Worm (Caenorhabditis elegans) whole organism, midembryonic: Measurements from ENCODE around the gene K06G5.3.

Experiments used
- T22C8.4 ChIP-seq: fragments of 200-800 bp; sonication (Bioruptor generic); IDR thresholded peaks from 2 replicates; pipeline ENCODE4 v1.3.6; 2022; ENCODE audit warnings: missing genetic modification characterization, missing compliant biosample characterization
- cog-1 ChIP-seq: sonication (generic microtip); optimal IDR thresholded peaks from 2 replicates; lab custom pipeline; 2016; ENCODE audit warnings: missing genetic modification characterization, missing compliant biosample characterization
- flt-1 ChIP-seq: fragments of 200-800 bp; sonication (Bioruptor generic); IDR thresholded peaks from 2 replicates; pipeline ENCODE4 v1.3.6; 2022; ENCODE audit warnings: missing genetic modification characterization, missing compliant biosample characterization
- klf-2 ChIP-seq: fragments of 200-800 bp; sonication (Bioruptor generic); conservative IDR thresholded peaks from 2 replicates; pipeline ENCODE4 v1.3.6; 2022; ENCODE audit warnings: missing genetic modification reagents, missing genetic modification characterization, missing compliant biosample characterization
- med-1 ChIP-seq: sonication (generic microtip); optimal IDR thresholded peaks from 2 replicates; lab custom pipeline; 2017; ENCODE audit warnings: missing genetic modification characterization, mild to moderate bottlenecking, missing compliant biosample characterization, antibody characterized with exemption, missing genetic modification reagents; ENCODE audit not compliant: insufficient read depth
- ref-1 ChIP-seq: fragments of 200-800 bp; sonication (Bioruptor generic); conservative IDR thresholded peaks from 2 replicates; pipeline ENCODE4 v1.3.6; 2022; ENCODE audit warnings: missing genetic modification reagents, missing genetic modification characterization, missing compliant biosample characterization
- tab-1 ChIP-seq: fragments of 200-800 bp; sonication (Bioruptor generic); IDR thresholded peaks from 2 replicates; pipeline ENCODE4 v1.3.6; 2022; ENCODE audit warnings: missing genetic modification characterization, missing compliant biosample characterization
- ztf-23 ChIP-seq: fragments of 200-800 bp; sonication (Bioruptor generic); IDR thresholded peaks from 2 replicates; pipeline ENCODE4 v1.3.6; 2022; ENCODE audit warnings: missing genetic modification reagents, missing genetic modification characterization, missing compliant biosample characterization
- ztf-29 ChIP-seq: fragments of 200-800 bp; sonication (Bioruptor generic); IDR thresholded peaks from 2 replicates; pipeline ENCODE4 v1.3.6; 2022; ENCODE audit warnings: missing genetic modification reagents, missing genetic modification characterization, missing compliant biosample characterization

The K06G5.3 gene

ce11 chrX:14223156-14223555 is at the start of gene K06G5.3:
Gene K06G5.3, minus strand, starts transcription at chrX:14223256.
- TF ChIP-seq tab-1 (GFP tag; lab: Robert Waterston, UW) (no peak), cog-1 (tag; lab: Kevin White, UChicago) (no peak), ztf-29 (GFP tag; lab: Robert Waterston, UW) (no peak), flt-1 (no peak), ref-1 (GFP tag; lab: Robert Waterston, UW) (no peak)

ce11 chrX:14267781-14268180 is 44.7 kb upstream of the K06G5.3 start, which contains the start of gene del-1:
Gene del-1, plus strand, starts transcription at chrX:14268081.
- no peak for TF ChIP-seq ztf-29 (GFP tag; lab: Robert Waterston, UW)

ce11 chrX:14267170-14267569 is 44.1 kb upstream of the K06G5.3 start:
- TF ChIP-seq tab-1 (GFP tag; lab: Robert Waterston, UW) = no peak
- TF ChIP-seq klf-2 (GFP tag; lab: Robert Waterston, UW) = no peak
- TF ChIP-seq ztf-29 (GFP tag; lab: Robert Waterston, UW) = no peak

- TF ChIP-seq T22C8.4 (GFP tag; lab: Robert Waterston, UW) (no peak), klf-2 (GFP tag; lab: Robert Waterston, UW) (no peak), ztf-29 (GFP tag; lab: Robert Waterston, UW) (no peak), flt-1 (no peak), ref-1 (GFP tag; lab: Robert Waterston, UW) (no peak), cog-1 (tag; lab: Kevin White, UChicago) (no peak), tab-1 (GFP tag; lab: Robert Waterston, UW) (no peak), ztf-23 (GFP tag; lab: Robert Waterston, UW) (no peak), med-1 (no peak)
Observed at ce11 chrX:14263473-14263872, 40.4 kb upstream of the K06G5.3 start, which contains the start of gene E02H4.8. Gene E02H4.8, minus strand, starts transcription at chrX:14263573.

- TF ChIP-seq ref-1 (GFP tag; lab: Robert Waterston, UW) (no peak), ztf-23 (GFP tag; lab: Robert Waterston, UW) (no peak), flt-1 (no peak), ztf-29 (GFP tag; lab: Robert Waterston, UW) (no peak)
Observed at ce11 chrX:14257661-14258060, 34.6 kb upstream of the K06G5.3 start, which contains the start of gene E02H4.4. Gene E02H4.4, plus strand, starts transcription at chrX:14257961.

- no peak for TF ChIP-seq med-1
- TF ChIP-seq ztf-29 (GFP tag; lab: Robert Waterston, UW) = no peak
- TF ChIP-seq ref-1 (GFP tag; lab: Robert Waterston, UW) = no peak
- no peak for TF ChIP-seq tab-1 (GFP tag; lab: Robert Waterston, UW)
- no peak for TF ChIP-seq flt-1
Observed at ce11 chrX:14255973-14256372, 32.9 kb upstream of the K06G5.3 start, which contains the start of gene E02H4.7. Gene E02H4.7, plus strand, starts transcription at chrX:14256273.

- TF ChIP-seq klf-2 (GFP tag; lab: Robert Waterston, UW) (no peak), flt-1 (no peak), cog-1 (tag; lab: Kevin White, UChicago) (no peak), ztf-29 (GFP tag; lab: Robert Waterston, UW) (no peak), T22C8.4 (GFP tag; lab: Robert Waterston, UW) (no peak), med-1 (no peak), ref-1 (GFP tag; lab: Robert Waterston, UW) (no peak), tab-1 (GFP tag; lab: Robert Waterston, UW) (no peak), ztf-23 (GFP tag; lab: Robert Waterston, UW) (no peak)
Observed at ce11 chrX:14255031-14255430, 32.0 kb upstream of the K06G5.3 start, which contains the start of gene E02H4.5. Gene E02H4.5, minus strand, starts transcription at chrX:14255131.

- no peak for TF ChIP-seq klf-2 (GFP tag; lab: Robert Waterston, UW)
Observed at ce11 chrX:14252042-14252441, 29.0 kb upstream of the K06G5.3 start, which contains the start of gene E02H4.6. Gene E02H4.6, minus strand, starts transcription at chrX:14252142.

ce11 chrX:14247436-14248103 is 24.5 kb upstream of the K06G5.3 start, which contains the start of gene K04C1.5:
Gene K04C1.5, plus strand, starts transcription at chrX:14248053.
- TF ChIP-seq tab-1 (GFP tag; lab: Robert Waterston, UW) (no peak), klf-2 (GFP tag; lab: Robert Waterston, UW) (no peak), ref-1 (GFP tag; lab: Robert Waterston, UW) (no peak), cog-1 (tag; lab: Kevin White, UChicago) (no peak), T22C8.4 (GFP tag; lab: Robert Waterston, UW) (no peak), flt-1 (no peak), ztf-23 (GFP tag; lab: Robert Waterston, UW) (no peak), med-1 (no peak), ztf-29 (GFP tag; lab: Robert Waterston, UW) (no peak)

ce11 chrX:14246518-14246917 is 23.5 kb upstream of the K06G5.3 start, which contains the start of gene mlc-6:
Gene mlc-6, minus strand, starts transcription at chrX:14246618.
- TF ChIP-seq tab-1 (GFP tag; lab: Robert Waterston, UW) (no peak), ztf-23 (GFP tag; lab: Robert Waterston, UW) (no peak), ztf-29 (GFP tag; lab: Robert Waterston, UW) (no peak), ref-1 (GFP tag; lab: Robert Waterston, UW) (no peak), T22C8.4 (GFP tag; lab: Robert Waterston, UW) (no peak), klf-2 (GFP tag; lab: Robert Waterston, UW) (no peak), flt-1 (no peak), cog-1 (tag; lab: Kevin White, UChicago) (no peak), med-1 (no peak)
